Worm (Caenorhabditis elegans) whole organism, midembryonic: ENCODE data around the gene elk-2.
"Not testable (repeated sequence)": the region's sequence is repeated elsewhere in the genome, so short reads cannot be mapped to it uniquely, and the experiment has no call there.

Source experiments
- T22C8.4 ChIP-seq: fragments of 200-800 bp; sonication (Bioruptor generic); IDR thresholded peaks from 2 replicates; pipeline ENCODE4 v1.3.6; 2022; ENCODE audit warnings: missing genetic modification characterization, missing compliant biosample characterization
- cog-1 ChIP-seq: sonication (generic microtip); optimal IDR thresholded peaks from 2 replicates; lab custom pipeline; 2016; ENCODE audit warnings: missing genetic modification characterization, missing compliant biosample characterization
- flt-1 ChIP-seq: fragments of 200-800 bp; sonication (Bioruptor generic); IDR thresholded peaks from 2 replicates; pipeline ENCODE4 v1.3.6; 2022; ENCODE audit warnings: missing genetic modification characterization, missing compliant biosample characterization
- klf-2 ChIP-seq: fragments of 200-800 bp; sonication (Bioruptor generic); conservative IDR thresholded peaks from 2 replicates; pipeline ENCODE4 v1.3.6; 2022; ENCODE audit warnings: missing genetic modification reagents, missing genetic modification characterization, missing compliant biosample characterization
- med-1 ChIP-seq: sonication (generic microtip); optimal IDR thresholded peaks from 2 replicates; lab custom pipeline; 2017; ENCODE audit warnings: missing genetic modification characterization, mild to moderate bottlenecking, missing compliant biosample characterization, antibody characterized with exemption, missing genetic modification reagents; ENCODE audit not compliant: insufficient read depth
- ref-1 ChIP-seq: fragments of 200-800 bp; sonication (Bioruptor generic); conservative IDR thresholded peaks from 2 replicates; pipeline ENCODE4 v1.3.6; 2022; ENCODE audit warnings: missing genetic modification reagents, missing genetic modification characterization, missing compliant biosample characterization
- tab-1 ChIP-seq: fragments of 200-800 bp; sonication (Bioruptor generic); IDR thresholded peaks from 2 replicates; pipeline ENCODE4 v1.3.6; 2022; ENCODE audit warnings: missing genetic modification characterization, missing compliant biosample characterization
- ztf-23 ChIP-seq: fragments of 200-800 bp; sonication (Bioruptor generic); IDR thresholded peaks from 2 replicates; pipeline ENCODE4 v1.3.6; 2022; ENCODE audit warnings: missing genetic modification reagents, missing genetic modification characterization, missing compliant biosample characterization
- ztf-29 ChIP-seq: fragments of 200-800 bp; sonication (Bioruptor generic); IDR thresholded peaks from 2 replicates; pipeline ENCODE4 v1.3.6; 2022; ENCODE audit warnings: missing genetic modification reagents, missing genetic modification characterization, missing compliant biosample characterization

elk-2 gene

ce11 chrX:108929-109328 lies at the start of gene elk-2:
Gene elk-2, minus strand, starts transcription at chrX:109029.
- not testable (repeated sequence) for TF ChIP-seq T22C8.4, ztf-23, tab-1 (GFP tag; lab: Robert Waterston, UW)

ce11 chrX:147824-148223 lies 39.0 kb upstream of the elk-2 start, which contains the start of gene Y73B3A.11:
Gene Y73B3A.11, plus strand, starts transcription at chrX:148124.
- no peak for TF ChIP-seq ztf-29
- no peak for TF ChIP-seq flt-1 (GFP tag; lab: Robert Waterston, UW)
- no peak for TF ChIP-seq tab-1 (GFP tag; lab: Robert Waterston, UW)
- TF ChIP-seq ztf-23 (GFP tag; lab: Robert Waterston, UW), result no peak
- no peak for TF ChIP-seq ref-1 (GFP tag; lab: Robert Waterston, UW)
- TF ChIP-seq T22C8.4 (GFP tag; lab: Robert Waterston, UW), result no peak
- TF ChIP-seq cog-1, result no peak
- TF ChIP-seq med-1, result no peak
- no peak for TF ChIP-seq klf-2

ce11 chrX:146832-147231 lies 38.0 kb upstream of the elk-2 start:
- TF ChIP-seq ztf-23 (GFP tag; lab: Robert Waterston, UW), result no peak

DNA sequence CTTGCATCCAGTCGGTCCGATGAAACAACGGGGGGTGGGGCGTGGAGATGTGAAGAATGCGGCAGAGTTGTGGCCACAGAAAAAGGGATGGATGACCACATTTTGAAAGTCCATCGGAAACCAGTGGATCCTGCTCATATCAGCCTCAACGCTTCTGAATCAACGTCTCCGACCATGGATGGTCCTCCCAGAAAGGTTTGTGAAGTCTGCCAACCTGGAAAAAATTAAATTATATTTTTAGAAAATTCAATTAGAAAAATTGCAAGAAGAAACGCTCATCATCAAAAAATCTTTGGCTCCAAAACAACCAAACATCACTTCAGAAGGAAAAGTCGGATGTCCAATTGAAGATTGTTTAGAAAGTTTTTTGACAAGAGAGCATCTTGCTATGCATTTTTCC lies 32.3 kb upstream of the elk-2 start, which contains the start of gene Y73B3A.8:
TSS of gene Y73B3A.8 (minus strand) at position 101 of the 400 bp plus-strand sequence.
- no peak for TF ChIP-seq klf-2
- TF ChIP-seq flt-1 (GFP tag; lab: Robert Waterston, UW), result no peak
- no peak for TF ChIP-seq tab-1 (GFP tag; lab: Robert Waterston, UW)
- TF ChIP-seq ztf-23 (GFP tag; lab: Robert Waterston, UW), result no peak
- TF ChIP-seq ref-1 (GFP tag; lab: Robert Waterston, UW), result no peak
- TF ChIP-seq med-1, result no peak
- TF ChIP-seq T22C8.4 (GFP tag; lab: Robert Waterston, UW), result no peak
- no peak for TF ChIP-seq cog-1
- TF ChIP-seq ztf-29, result no peak

DNA sequence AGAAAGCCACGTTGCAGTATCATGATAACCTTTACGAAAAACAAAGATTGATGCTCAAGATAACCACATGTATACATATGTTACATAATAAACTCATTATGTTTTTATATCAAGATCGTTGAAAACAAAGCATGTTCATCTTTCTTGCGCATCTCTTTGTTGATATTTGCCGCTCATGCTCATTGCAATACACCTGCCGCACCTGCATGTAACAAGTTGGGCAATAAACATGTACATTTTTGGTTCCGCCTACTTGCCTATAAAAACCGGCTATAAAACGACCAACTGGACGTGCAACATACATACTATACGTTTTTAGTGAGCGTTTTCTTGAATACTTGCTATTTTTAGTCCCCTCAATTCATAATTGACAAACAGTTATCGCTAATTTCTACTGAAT lies 10.5 kb upstream of the elk-2 start, which contains the start of gene fbxa-16:
TSS of gene fbxa-16 (plus strand) at position 301 of the 400 bp plus-strand sequence.
- TF ChIP-seq klf-2; ref-1 (GFP tag; lab: Robert Waterston, UW); ztf-29: not testable (repeated sequence)

ce11 chrX:117080-117479 lies 8.3 kb upstream of the elk-2 start, which contains the start of gene fbxa-222:
Gene fbxa-222, plus strand, starts transcription at chrX:117380.
- TF ChIP-seq flt-1 (GFP tag; lab: Robert Waterston, UW) (no peak), ref-1 (GFP tag; lab: Robert Waterston, UW) (no peak), ztf-29 (no peak), med-1 (no peak), cog-1 (no peak), ztf-23 (GFP tag; lab: Robert Waterston, UW) (no peak), T22C8.4 (GFP tag; lab: Robert Waterston, UW) (no peak), tab-1 (GFP tag; lab: Robert Waterston, UW) (no peak), klf-2 (no peak)

ce11 chrX:114400-114799 lies 5.6 kb upstream of the elk-2 start, which contains the start of gene fbxa-221:
Gene fbxa-221, plus strand, starts transcription at chrX:114700.
- not testable (repeated sequence) for TF ChIP-seq ztf-29; cog-1; ref-1 (GFP tag; lab: Robert Waterston, UW)

- not testable (repeated sequence) for TF ChIP-seq cog-1; klf-2; flt-1 (GFP tag; lab: Robert Waterston, UW)
Measured at ce11 chrX:104737-105136, 4.1 kb downstream of the elk-2 start, which contains the start of gene Y73B3A.4. Gene Y73B3A.4, minus strand, starts transcription at chrX:104777.

- TF ChIP-seq T22C8.4 (GFP tag; lab: Robert Waterston, UW) (no peak), ztf-29 (no peak), tab-1 (GFP tag; lab: Robert Waterston, UW) (no peak), flt-1 (GFP tag; lab: Robert Waterston, UW) (no peak), med-1 (no peak), klf-2 (no peak), ref-1 (GFP tag; lab: Robert Waterston, UW) (no peak), ztf-23 (GFP tag; lab: Robert Waterston, UW) (no peak), cog-1 (no peak)
Measured at ce11 chrX:88905-89304, 19.9 kb downstream of the elk-2 start.

- TF ChIP-seq T22C8.4 (GFP tag; lab: Robert Waterston, UW) (peak; percentile 52; the same call in 1 of the 2 replicates), tab-1 (GFP tag; lab: Robert Waterston, UW) (no peak)
Measured at ce11 chrX:84602-85001, 24.2 kb downstream of the elk-2 start.
